Fruit fly (Drosophila melanogaster) whole organism, pupa: ENCODE measurements around the gene AhcyL1.

Source experiments
- CG10348 ChIP-seq: fragments of 200-800 bp; sonication (Bioruptor generic); IDR thresholded peaks from 2 replicates; pipeline ENCODE4 v1.3.6; 2022; ENCODE audit warnings: missing biosample characterization, missing genetic modification characterization
- CG4496 ChIP-seq: fragments of 200-800 bp; sonication (Bioruptor generic); IDR thresholded peaks from 3 replicates; pipeline ENCODE4 v1.3.6; 2022; ENCODE audit warnings: missing biosample characterization, missing genetic modification characterization
- CG8159 ChIP-seq: fragments of 200-800 bp; sonication (Bioruptor generic); optimal IDR thresholded peaks from 3 replicates; lab custom pipeline; 2018; ENCODE audit warnings: missing biosample characterization, mild to moderate bottlenecking, missing genetic modification characterization, moderate library complexity
- D1 ChIP-seq: fragments of 200-800 bp; sonication (Bioruptor generic); optimal IDR thresholded peaks from 2 replicates; lab custom pipeline; 2018; ENCODE audit warnings: missing biosample characterization, mild to moderate bottlenecking, missing genetic modification characterization, moderate library complexity
- Ets98B ChIP-seq: fragments of 200-800 bp; sonication (Bioruptor generic); IDR thresholded peaks from 2 replicates; pipeline ENCODE4 v1.3.6; 2022; ENCODE audit warnings: missing biosample characterization, missing genetic modification characterization
- Snoo ChIP-seq: fragments of 200-800 bp; sonication (Bioruptor generic); optimal IDR thresholded peaks from 3 replicates; lab custom pipeline; 2017; ENCODE audit warnings: missing biosample characterization, mild to moderate bottlenecking, missing genetic modification characterization, inconsistent platforms

DNA sequence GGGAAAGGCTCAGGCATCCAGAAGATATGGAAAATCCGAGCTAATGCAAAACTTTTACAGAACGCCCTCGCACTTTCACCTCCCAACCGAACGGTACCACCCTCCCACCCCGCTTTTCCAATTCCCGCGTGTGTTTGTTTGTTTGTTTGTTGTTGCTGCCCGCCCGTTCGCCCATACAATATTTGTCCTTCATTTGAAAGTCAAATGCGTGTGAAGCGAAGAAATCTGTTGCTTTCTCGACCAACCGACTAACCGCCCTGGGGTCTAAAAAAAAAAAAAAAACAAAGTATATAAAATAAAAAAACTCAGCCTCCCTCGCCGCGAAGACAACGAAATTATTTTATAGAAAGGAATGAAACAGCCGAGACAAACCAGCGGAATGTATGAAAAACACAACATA, 23.8 kb downstream of the AhcyL1 start:
- no peak for TF ChIP-seq Ets98B
- no peak for TF ChIP-seq D1 (tag; lab: Kevin White, UChicago)
- no peak for TF ChIP-seq CG8159
- TF ChIP-seq CG4496 = no peak
- no peak for TF ChIP-seq Snoo (tag; lab: Kevin White, UChicago)
- no peak for TF ChIP-seq CG10348 (GFP tag; lab: Robert Waterston, UW)
